Fruit fly (Drosophila melanogaster): ENCODE results near the gene spn-D.

The spn-D gene

dm6 chr3R:27151516-27151823 is 14.0 kb upstream of the spn-D start, which contains the start of gene Men-b (continued):
- TF ChIP-seq CG13287 (GFP tag; IDR thresholded peaks at IDR 0.05; ENCODE audit: partially characterized antibody): peak; percentile 72
- no peak for TF ChIP-seq CG8281 (tag; optimal IDR thresholded peaks at IDR 0.05)
- TF ChIP-seq CG9797 (GFP tag; optimal IDR thresholded peaks at IDR 0.05): peak; percentile 82
- peak; percentile 80 for TF ChIP-seq CTCF (GFP tag; optimal IDR thresholded peaks at IDR 0.05)
- no peak for TF ChIP-seq az2 (GFP tag; optimal IDR thresholded peaks at IDR 0.05)
- no peak for TF ChIP-seq wor (GFP tag; IDR thresholded peaks at IDR 0.05)
- no peak for TF ChIP-seq z (GFP tag; IDR thresholded peaks at IDR 0.05)
- peak; percentile 60 for TF ChIP-seq Ets97D (GFP tag; optimal IDR thresholded peaks at IDR 0.05)
- TF ChIP-seq CG3838 (GFP tag; optimal IDR thresholded peaks at IDR 0.05): no peak
- peak; percentile 63 for TF ChIP-seq MBD-R2 (GFP tag; IDR thresholded peaks at IDR 0.05)
- no peak for TF ChIP-seq CG14860 (GFP tag; IDR thresholded peaks at IDR 0.05; ENCODE audit: partially characterized antibody)
- no peak for TF ChIP-seq fd3F (GFP tag; optimal IDR thresholded peaks at IDR 0.05)
- TF ChIP-seq CG17568 (GFP tag; optimal IDR thresholded peaks at IDR 0.05): no peak
- no peak for TF ChIP-seq Doc2 (GFP tag; IDR thresholded peaks at IDR 0.05)
- no peak for TF ChIP-seq unpg (GFP tag; optimal IDR thresholded peaks at IDR 0.05)
- TF ChIP-seq grau (tag; optimal IDR thresholded peaks at IDR 0.05): no peak
- TF ChIP-seq gem (tag; optimal IDR thresholded peaks at IDR 0.05): no peak
- no peak for TF ChIP-seq CG2889 (GFP tag; IDR thresholded peaks at IDR 0.05)
- no peak for TF ChIP-seq CG5180 (GFP tag; optimal IDR thresholded peaks at IDR 0.05)
- peak; percentile 7 for TF ChIP-seq ERR (GFP tag; optimal IDR thresholded peaks at IDR 0.05)
- no peak for TF ChIP-seq Hmx (GFP tag; optimal IDR thresholded peaks at IDR 0.05)
- TF ChIP-seq CG15514 (GFP tag; optimal IDR thresholded peaks at IDR 0.05): peak; percentile 76
- TF ChIP-seq NFAT (GFP tag; IDR thresholded peaks at IDR 0.05): peak; percentile 49
- no peak for TF ChIP-seq CG1647 (GFP tag; optimal IDR thresholded peaks at IDR 0.05)
- TF ChIP-seq CG9932 (GFP tag; IDR thresholded peaks at IDR 0.05): peak; percentile 17
- peak; percentile 41 for TF ChIP-seq CG3163 (GFP tag; optimal IDR thresholded peaks at IDR 0.05)
- no peak for TF ChIP-seq trem (tag; optimal IDR thresholded peaks at IDR 0.05)
- no peak for TF ChIP-seq CG10654 (GFP tag; optimal IDR thresholded peaks at IDR 0.05)
- TF ChIP-seq Dad (GFP tag; optimal IDR thresholded peaks at IDR 0.05): peak; percentile 20
- TF ChIP-seq CG5953 (GFP tag; IDR thresholded peaks at IDR 0.05): no peak
- TF ChIP-seq stwl (tag; optimal IDR thresholded peaks at IDR 0.05): peak; percentile 49
- TF ChIP-seq br (optimal IDR thresholded peaks at IDR 0.05): no peak
- no peak for TF ChIP-seq zf30C (GFP tag; optimal IDR thresholded peaks at IDR 0.05)
- TF ChIP-seq vvl (GFP tag; IDR thresholded peaks at IDR 0.05): peak; percentile 65
- 0 out of 2 replicates have a peak, but pooled peaks have one; percentile 7 for TF ChIP-seq ato (GFP tag; IDR thresholded peaks at IDR 0.05; ENCODE audit: partially characterized antibody)
- 0 out of 2 replicates have a peak, but pooled peaks have one; percentile 26 for TF ChIP-seq sob (GFP tag; IDR thresholded peaks at IDR 0.05)
- TF ChIP-seq H15 (GFP tag; IDR thresholded peaks at IDR 0.05): no peak
- TF ChIP-seq CG7987 (GFP tag; optimal IDR thresholded peaks at IDR 0.05): peak; percentile 34
- TF ChIP-seq odd (GFP tag; optimal IDR thresholded peaks at IDR 0.05): no peak
- no peak for TF ChIP-seq C15 (GFP tag; IDR thresholded peaks at IDR 0.05)
- peak in 1 of 2 experiments; percentile 6 for TF ChIP-seq Pdp1 (GFP tag; optimal IDR thresholded peaks at IDR 0.05)
- TF ChIP-seq trh (GFP tag; optimal IDR thresholded peaks at IDR 0.05): no peak
- TF ChIP-seq Dbx (GFP tag; IDR thresholded peaks at IDR 0.05): peak; percentile 70
- TF ChIP-seq Dref (GFP tag; IDR thresholded peaks at IDR 0.05): peak; percentile 50
- TF ChIP-seq sqz (GFP tag; optimal IDR thresholded peaks at IDR 0.05): no peak
- TF ChIP-seq ci (GFP tag; IDR thresholded peaks at IDR 0.05): peak; percentile 67; the same call in 2 of the 3 replicates
- no peak for TF ChIP-seq zen (tag; optimal IDR thresholded peaks at IDR 0.05)
- TF ChIP-seq gce (GFP tag; IDR thresholded peaks at IDR 0.05): no peak
- TF ChIP-seq hbn (GFP tag; IDR thresholded peaks at IDR 0.05; ENCODE audit: partially characterized antibody): no peak; the same call in none of the 2 replicates
- TF ChIP-seq CG2199 (GFP tag; IDR thresholded peaks at IDR 0.05): peak; percentile 38; the same call in 2 of the 3 replicates
- peak; percentile 62 for TF ChIP-seq HmgZ (tag; optimal IDR thresholded peaks at IDR 0.05)
- TF ChIP-seq Myb (GFP tag; optimal IDR thresholded peaks at IDR 0.05): peak; percentile 20
- peak; percentile 32; the same call in 1 of the 3 replicates for TF ChIP-seq CG34422 (GFP tag; IDR thresholded peaks at IDR 0.05)

Measured in whole organism, embryonic.